Worm (Caenorhabditis elegans): Measurements from ENCODE around the gene F59D12.2.

F59D12.2 gene

DNA sequence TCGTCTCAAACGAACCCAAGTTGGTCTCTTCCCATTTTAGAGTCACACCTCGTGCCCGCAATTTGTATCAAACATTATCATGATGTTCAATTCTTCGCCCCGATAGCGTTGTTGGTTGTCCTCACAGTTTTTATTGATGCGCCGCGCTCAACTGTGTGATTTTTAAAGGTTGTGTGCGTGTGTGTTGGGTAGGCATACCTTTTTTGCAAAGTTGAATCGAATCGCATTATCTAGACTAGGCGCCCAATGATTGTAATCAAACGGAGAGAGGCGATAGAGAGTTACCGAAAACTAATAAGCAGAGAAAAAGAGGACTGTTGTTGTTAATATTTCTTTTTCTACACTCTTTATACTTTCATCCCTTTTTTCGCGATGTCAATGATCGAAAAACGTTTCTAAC is 24.7 kb upstream of the F59D12.2 start (continued):
- TF ChIP-seq nhr-90 (tag; optimal IDR thresholded peaks at IDR 0.05; ENCODE audit: poor library complexity) (peak; percentile 43), fos-1 (tag; optimal IDR thresholded peaks at IDR 0.05) (peak; percentile 3), sox-4 (tag; optimal IDR thresholded peaks at IDR 0.05) (no peak), unc-86 (tag; optimal IDR thresholded peaks at IDR 0.05) (no peak), unc-98 (GFP tag; IDR thresholded peaks at IDR 0.05) (no peak)

- TF ChIP-seq fkh-8 (tag; optimal IDR thresholded peaks at IDR 0.05): no peak
- no peak for TF ChIP-seq dpl-1 (GFP tag; optimal IDR thresholded peaks at IDR 0.05)
- TF ChIP-seq nhr-47 (tag; optimal IDR thresholded peaks at IDR 0.05): no peak
- no peak for TF ChIP-seq aha-1 (tag; optimal IDR thresholded peaks at IDR 0.05)
- no peak for TF ChIP-seq C34B4.2 (tag; optimal IDR thresholded peaks at IDR 0.05)
- TF ChIP-seq nhr-19 (GFP tag; conservative IDR thresholded peaks at IDR 0.05): no peak
- no peak for TF ChIP-seq ztf-4 (tag; optimal IDR thresholded peaks at IDR 0.05)
- no peak for TF ChIP-seq C04F5.9 (tag; optimal IDR thresholded peaks at IDR 0.05)
- no peak for TF ChIP-seq F16B12.6 (tag; optimal IDR thresholded peaks at IDR 0.05)
- TF ChIP-seq lir-3 (tag; optimal IDR thresholded peaks at IDR 0.05; ENCODE audit: poor library complexity): no peak
- no peak for TF ChIP-seq dsc-1 (tag; optimal IDR thresholded peaks at IDR 0.05)
- TF ChIP-seq ceh-90 (tag; optimal IDR thresholded peaks at IDR 0.05): no peak
- TF ChIP-seq lin-15B (tag; optimal IDR thresholded peaks at IDR 0.05): no peak
- no peak for TF ChIP-seq unc-98 (GFP tag; IDR thresholded peaks at IDR 0.05)
- TF ChIP-seq ama-1 (optimal IDR thresholded peaks at IDR 0.05): no peak
- no peak for TF ChIP-seq hpl-2 (GFP tag; optimal IDR thresholded peaks at IDR 0.05)
- no peak for TF ChIP-seq hlh-17 (GFP tag; optimal IDR thresholded peaks at IDR 0.05; ENCODE audit: borderline replicate concordance)
- TF ChIP-seq nhr-84 (tag; optimal IDR thresholded peaks at IDR 0.05): no peak
Observed at ce11 chrX:15696400-15696799, 20.9 kb upstream of the F59D12.2 start, which contains the start of gene ZK662.2. Gene ZK662.2, plus strand, starts transcription at chrX:15696700.

DNA sequence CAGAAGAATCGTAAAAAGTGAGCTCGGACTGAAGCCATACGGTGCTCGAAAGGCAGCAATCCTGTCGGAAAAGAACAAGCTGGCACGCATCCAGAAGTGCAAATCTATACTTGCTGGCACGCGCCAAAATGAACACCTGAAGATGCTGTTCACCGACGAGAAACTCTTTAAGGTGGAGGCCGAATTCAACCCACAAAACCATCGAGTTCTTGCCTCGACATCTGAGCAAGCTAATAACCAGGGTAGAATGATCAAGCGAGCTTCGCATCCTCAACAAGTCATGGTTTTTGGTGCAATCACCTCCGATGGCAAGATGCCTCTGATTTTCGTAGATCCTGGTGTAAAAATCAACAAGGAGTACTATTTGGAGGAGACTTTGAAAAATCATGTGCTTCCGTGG is 17.9 kb upstream of the F59D12.2 start:
- TF ChIP-seq ztf-11 (tag; optimal IDR thresholded peaks at IDR 0.05) (no peak), nhr-76 (tag; optimal IDR thresholded peaks at IDR 0.05) (no peak), ceh-90 (tag; optimal IDR thresholded peaks at IDR 0.05) (no peak), fkh-10 (GFP tag; optimal IDR thresholded peaks at IDR 0.05) (no peak), ceh-82 (tag; optimal IDR thresholded peaks at IDR 0.05) (no peak), ceh-8 (GFP tag; optimal IDR thresholded peaks at IDR 0.05) (no peak), sox-4 (tag; optimal IDR thresholded peaks at IDR 0.05) (no peak), jun-1 (tag; optimal IDR thresholded peaks at IDR 0.05) (no peak), sptf-1 (tag; optimal IDR thresholded peaks at IDR 0.05) (no peak), lin-39 (tag; optimal IDR thresholded peaks at IDR 0.05) (no peak), nhr-71 (tag; optimal IDR thresholded peaks at IDR 0.05) (no peak), pqm-1 (tag; optimal IDR thresholded peaks at IDR 0.05) (no peak), nhr-90 (tag; optimal IDR thresholded peaks at IDR 0.05; ENCODE audit: poor library complexity) (no peak), skn-1 (tag; optimal IDR thresholded peaks at IDR 0.05) (no peak), unc-86 (tag; optimal IDR thresholded peaks at IDR 0.05) (no peak), efl-3 (GFP tag; optimal IDR thresholded peaks at IDR 0.05) (no peak), mdl-1 (tag; optimal IDR thresholded peaks at IDR 0.05) (no peak), xbp-1 (tag; optimal IDR thresholded peaks at IDR 0.05) (no peak), nhr-85 (tag) (no peak), hlh-4 (tag; optimal IDR thresholded peaks at IDR 0.05) (no peak)

DNA sequence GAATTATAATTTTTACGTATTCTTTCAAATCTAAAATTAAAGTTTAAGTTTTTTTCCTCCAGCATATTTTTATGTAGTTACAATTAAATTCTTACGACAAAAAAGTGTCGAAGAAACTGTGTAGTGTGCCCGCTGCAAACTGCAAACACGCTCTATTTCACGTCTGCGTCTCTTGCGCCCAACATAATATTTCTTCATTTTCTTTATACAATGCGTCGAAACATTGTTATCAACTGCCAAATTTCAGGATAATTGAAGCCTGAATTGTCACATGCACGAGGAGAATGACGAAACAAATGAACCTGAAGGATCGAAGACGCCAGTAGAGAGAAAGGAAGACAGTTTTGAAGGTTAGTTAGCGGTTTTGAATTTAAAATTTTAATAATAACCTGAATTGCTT is 13.7 kb upstream of the F59D12.2 start, which contains the start of gene C03H12.1:
Gene C03H12.1 (plus strand): TSS at position 206 of the 400 bp plus-strand sequence.
- TF ChIP-seq nhr-20 (tag; optimal IDR thresholded peaks at IDR 0.05) (peak; percentile 27), elt-2 (tag; optimal IDR thresholded peaks at IDR 0.05) (peak; percentile 68), aly-2 (tag; optimal IDR thresholded peaks at IDR 0.05) (no peak), lin-35 (GFP tag; optimal IDR thresholded peaks at IDR 0.05) (peak in 1 of 2 experiments; percentile 42), unc-62 (GFP tag; optimal IDR thresholded peaks at IDR 0.05) (no peak), mep-1 (tag; optimal IDR thresholded peaks at IDR 0.05) (peak; percentile 6), mdl-1 (tag; optimal IDR thresholded peaks at IDR 0.05) (peak in 1 of 2 experiments; percentile 7), elt-3 (tag; optimal IDR thresholded peaks at IDR 0.05) (peak in 1 of 6 experiments; percentile 14), blmp-1 (tag; optimal IDR thresholded peaks at IDR 0.05) (peak; percentile 11), nhr-76 (tag; optimal IDR thresholded peaks at IDR 0.05) (no peak), nhr-19 (GFP tag; conservative IDR thresholded peaks at IDR 0.05) (no peak)

All from whole organism, L1 larva.